Fruit fly (Drosophila melanogaster): ENCODE data around the gene CG42245.

CG42245 gene

DNA sequence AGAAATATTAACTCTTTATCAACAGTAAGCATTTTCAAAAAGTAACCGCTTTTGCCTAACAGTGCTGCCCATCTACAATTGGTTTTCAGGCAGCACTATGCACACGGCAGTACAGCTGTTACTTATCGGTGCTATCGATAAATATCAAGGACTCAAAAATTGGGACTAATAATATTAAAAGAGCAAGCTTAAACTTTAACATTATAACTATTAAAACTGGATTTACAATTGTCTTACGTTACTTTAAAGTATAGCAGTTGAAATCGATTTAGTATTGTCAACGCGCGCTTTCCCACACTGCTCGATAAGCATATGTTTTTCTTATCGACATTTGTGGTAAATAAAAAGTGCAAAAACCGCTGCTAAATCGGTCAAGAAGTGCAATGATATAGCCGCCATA lies at the start of gene CG42245, which contains the start of gene MEP-1:
CG42245 (plus strand) TSS at position 310 of the 400 bp plus-strand sequence.
MEP-1 (plus strand) TSS at position 310 of the 400 bp plus-strand sequence.
- no peak for TF ChIP-seq CG8301 (tag; optimal IDR thresholded peaks at IDR 0.05)
- no peak for TF ChIP-seq fd96Ca (GFP tag; IDR thresholded peaks at IDR 0.05)
- TF ChIP-seq gl (tag; optimal IDR thresholded peaks at IDR 0.05), result no peak
- no peak for TF ChIP-seq CG32121 (GFP tag; IDR thresholded peaks at IDR 0.05)
- TF ChIP-seq CG17806 (tag; optimal IDR thresholded peaks at IDR 0.05), result peak; percentile 25
- no peak for TF ChIP-seq rn (GFP tag; IDR thresholded peaks at IDR 0.05)
- no peak for TF ChIP-seq CG10348 (GFP tag; IDR thresholded peaks at IDR 0.05)
- no peak for TF ChIP-seq Ets98B (GFP tag; IDR thresholded peaks at IDR 0.05)
- no peak for TF ChIP-seq EcR (GFP tag; optimal IDR thresholded peaks at IDR 0.05)
- TF ChIP-seq CG13204 (GFP tag; optimal IDR thresholded peaks at IDR 0.05), result no peak
- TF ChIP-seq CG34367 (tag; optimal IDR thresholded peaks at IDR 0.05), result no peak
- peak; percentile 25 for TF ChIP-seq Snoo (tag; optimal IDR thresholded peaks at IDR 0.05)
- peak; percentile 14 for TF ChIP-seq CG15710 (tag; optimal IDR thresholded peaks at IDR 0.05)
- TF ChIP-seq CG9948 (tag; optimal IDR thresholded peaks at IDR 0.05), result no peak
- peak; percentile 20 for TF ChIP-seq D1 (tag; optimal IDR thresholded peaks at IDR 0.05)
- peak; percentile 20 for TF ChIP-seq CG8159 (tag; optimal IDR thresholded peaks at IDR 0.05)
- TF ChIP-seq Pif1A (GFP tag; optimal IDR thresholded peaks at IDR 0.05), result peak; percentile 67
- TF ChIP-seq CG12605 (GFP tag; IDR thresholded peaks at IDR 0.05), result no peak
- TF ChIP-seq Pif1B (GFP tag; optimal IDR thresholded peaks at IDR 0.05), result peak; percentile 61
- TF ChIP-seq CG14655 (GFP tag; optimal IDR thresholded peaks at IDR 0.05), result no peak
- peak; percentile 45; the same call in 2 of the 3 replicates for TF ChIP-seq CG4496 (GFP tag; IDR thresholded peaks at IDR 0.05)

DNA sequence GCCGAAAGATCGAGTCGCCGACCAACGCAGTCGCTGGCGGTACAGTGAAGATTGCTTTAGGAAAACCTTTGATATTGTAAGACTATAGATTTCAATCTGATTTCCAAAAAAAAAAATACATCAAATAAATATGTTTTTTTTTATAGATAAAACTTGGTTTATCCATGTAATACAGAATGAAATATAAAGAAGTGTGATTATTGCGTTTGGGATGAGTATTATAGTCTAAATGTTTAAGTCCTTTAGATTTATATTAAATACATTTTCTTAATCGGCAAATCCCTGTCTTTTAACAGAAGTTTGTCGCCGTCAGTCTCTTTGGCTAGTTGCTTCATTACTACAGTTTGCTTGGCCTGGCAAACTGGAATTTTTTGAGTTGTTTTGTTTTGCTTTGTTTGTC lies 49.7 kb upstream of the CG42245 start:
- TF ChIP-seq Ets98B (GFP tag; IDR thresholded peaks at IDR 0.05) (no peak; the same call in 1 of the 2 replicates), CG17806 (tag; optimal IDR thresholded peaks at IDR 0.05) (peak; percentile 9), CG12605 (GFP tag; IDR thresholded peaks at IDR 0.05) (no peak), CG32121 (GFP tag; IDR thresholded peaks at IDR 0.05) (peak; percentile 11), fd96Ca (GFP tag; IDR thresholded peaks at IDR 0.05) (no peak), CG10348 (GFP tag; IDR thresholded peaks at IDR 0.05) (no peak; the same call in 1 of the 2 replicates), CG15710 (tag; optimal IDR thresholded peaks at IDR 0.05) (no peak)

DNA sequence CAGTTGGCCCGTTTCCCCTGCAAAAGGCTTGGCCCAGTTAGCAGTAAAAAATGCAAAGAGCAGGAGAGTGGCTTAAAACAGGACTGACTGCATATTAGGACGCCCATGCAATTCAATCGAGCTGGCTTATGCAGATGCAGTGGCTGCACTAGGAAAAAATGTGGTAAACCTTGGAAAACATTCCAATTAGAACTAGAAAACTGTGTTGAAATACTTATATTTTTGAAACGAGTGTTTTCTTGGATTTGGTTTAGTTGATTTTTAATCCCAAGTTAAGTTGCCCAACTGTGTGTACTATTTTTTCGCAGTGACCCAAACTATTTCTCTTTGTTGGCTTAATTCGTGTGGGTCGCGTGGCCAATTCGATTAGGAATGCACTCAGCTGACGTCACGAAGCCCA lies 49.2 kb upstream of the CG42245 start:
- TF ChIP-seq CG10348 (GFP tag; IDR thresholded peaks at IDR 0.05) (0 out of 2 replicates have a peak, but pooled peaks have one; percentile 14), CG8301 (tag; optimal IDR thresholded peaks at IDR 0.05) (peak; percentile 80), rn (GFP tag; IDR thresholded peaks at IDR 0.05) (peak; percentile 30; the same call in 1 of the 2 replicates), CG8159 (tag; optimal IDR thresholded peaks at IDR 0.05) (peak; percentile 32), Ets98B (GFP tag; IDR thresholded peaks at IDR 0.05) (peak; percentile 91), CG34367 (tag; optimal IDR thresholded peaks at IDR 0.05) (peak; percentile 8), D1 (tag; optimal IDR thresholded peaks at IDR 0.05) (no peak), CG32121 (GFP tag; IDR thresholded peaks at IDR 0.05) (peak; percentile 69), CG12605 (GFP tag; IDR thresholded peaks at IDR 0.05) (peak; percentile 78), EcR (GFP tag; optimal IDR thresholded peaks at IDR 0.05) (no peak), fd96Ca (GFP tag; IDR thresholded peaks at IDR 0.05) (peak; percentile 92), CG9948 (tag; optimal IDR thresholded peaks at IDR 0.05) (peak; percentile 41), Pif1A (GFP tag; optimal IDR thresholded peaks at IDR 0.05) (peak; percentile 55), CG15710 (tag; optimal IDR thresholded peaks at IDR 0.05) (no peak), CG14655 (GFP tag; optimal IDR thresholded peaks at IDR 0.05) (peak; percentile 66), CG4496 (GFP tag; IDR thresholded peaks at IDR 0.05) (peak; percentile 89), Pif1B (GFP tag; optimal IDR thresholded peaks at IDR 0.05) (peak; percentile 36), gl (tag; optimal IDR thresholded peaks at IDR 0.05) (no peak), Snoo (tag; optimal IDR thresholded peaks at IDR 0.05) (no peak), CG13204 (GFP tag; optimal IDR thresholded peaks at IDR 0.05) (no peak), CG17806 (tag; optimal IDR thresholded peaks at IDR 0.05) (peak; percentile 43)

DNA sequence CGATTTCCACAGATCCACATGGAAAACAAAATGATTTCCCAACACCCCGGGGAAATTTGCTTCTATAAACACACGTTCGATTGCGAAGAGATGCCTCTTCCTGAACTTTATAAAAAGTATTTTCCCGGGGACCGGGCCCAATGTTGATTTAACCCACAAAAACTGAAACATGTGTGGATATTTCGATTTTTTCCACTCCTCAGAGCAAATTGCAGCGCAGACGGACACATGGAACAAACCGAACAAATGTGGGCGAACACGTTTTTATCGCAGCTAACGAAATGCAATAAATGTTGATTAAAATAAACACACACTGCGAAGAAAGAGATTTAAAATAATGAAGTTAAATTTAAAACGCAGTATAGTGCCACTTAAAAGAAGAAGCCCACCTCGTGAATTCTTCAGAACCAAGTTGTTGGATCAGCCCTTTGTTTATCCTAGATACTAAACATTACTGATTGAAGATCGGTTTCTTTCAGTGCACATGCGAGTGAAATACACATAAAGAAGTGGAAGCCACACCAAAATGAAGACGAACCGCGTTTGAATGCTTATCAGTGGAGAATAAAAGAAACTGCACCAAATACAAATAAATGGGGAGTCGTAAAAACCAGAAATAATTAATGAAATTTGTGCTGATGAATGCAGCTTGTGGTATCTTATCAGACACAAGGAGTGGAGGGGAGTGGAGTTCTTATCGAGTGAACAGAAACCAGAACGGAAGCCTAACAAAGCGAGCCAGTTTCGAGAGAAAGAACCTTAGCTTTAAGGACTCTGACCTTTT lies 48.6 kb upstream of the CG42245 start:
- TF ChIP-seq Ets98B (GFP tag; IDR thresholded peaks at IDR 0.05), result peak; percentile 85
- TF ChIP-seq CG13204 (GFP tag; optimal IDR thresholded peaks at IDR 0.05), result no peak
- peak; percentile 92 for TF ChIP-seq fd96Ca (GFP tag; IDR thresholded peaks at IDR 0.05)
- TF ChIP-seq CG9948 (tag; optimal IDR thresholded peaks at IDR 0.05), result peak; percentile 60
- peak; percentile 0 for TF ChIP-seq D1 (tag; optimal IDR thresholded peaks at IDR 0.05)
- peak; percentile 72 for TF ChIP-seq CG15710 (tag; optimal IDR thresholded peaks at IDR 0.05)
- TF ChIP-seq rn (GFP tag; IDR thresholded peaks at IDR 0.05), result peak; percentile 75
- TF ChIP-seq CG32121 (GFP tag; IDR thresholded peaks at IDR 0.05), result peak; percentile 85
- peak; percentile 66 for TF ChIP-seq CG8301 (tag; optimal IDR thresholded peaks at IDR 0.05)
- TF ChIP-seq CG17806 (tag; optimal IDR thresholded peaks at IDR 0.05), result peak; percentile 77
- TF ChIP-seq EcR (GFP tag; optimal IDR thresholded peaks at IDR 0.05), result no peak
- TF ChIP-seq CG10348 (GFP tag; IDR thresholded peaks at IDR 0.05), result no peak
- peak; percentile 79 for TF ChIP-seq Pif1A (GFP tag; optimal IDR thresholded peaks at IDR 0.05)
- TF ChIP-seq Pif1B (GFP tag; optimal IDR thresholded peaks at IDR 0.05), result peak; percentile 75
- peak; percentile 32 for TF ChIP-seq gl (tag; optimal IDR thresholded peaks at IDR 0.05)
- peak; percentile 45 for TF ChIP-seq CG12605 (GFP tag; IDR thresholded peaks at IDR 0.05)
- TF ChIP-seq Snoo (tag; optimal IDR thresholded peaks at IDR 0.05), result peak; percentile 83
- peak; percentile 44 for TF ChIP-seq CG34367 (tag; optimal IDR thresholded peaks at IDR 0.05)
- peak; percentile 76 for TF ChIP-seq CG8159 (tag; optimal IDR thresholded peaks at IDR 0.05)
- TF ChIP-seq CG14655 (GFP tag; optimal IDR thresholded peaks at IDR 0.05), result peak; percentile 71
- peak; percentile 94 for TF ChIP-seq CG4496 (GFP tag; IDR thresholded peaks at IDR 0.05)

DNA sequence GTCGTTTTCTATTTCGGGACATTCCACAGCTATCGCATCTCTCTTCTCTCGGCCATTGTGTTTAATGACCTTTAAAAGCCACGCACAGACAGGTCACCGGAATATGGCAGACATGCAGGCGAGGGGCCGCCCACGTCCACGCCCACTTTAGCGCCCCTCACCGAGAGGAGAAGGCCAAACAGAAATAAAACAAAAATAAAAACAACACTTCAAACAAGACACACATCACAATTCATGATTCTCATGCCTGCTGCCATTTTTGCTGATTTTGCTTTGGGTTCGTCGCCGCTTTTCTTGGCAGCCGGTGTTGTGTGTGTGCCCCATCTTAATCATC lies 48.0 kb upstream of the CG42245 start:
- TF ChIP-seq CG13204 (GFP tag; optimal IDR thresholded peaks at IDR 0.05), result no peak
- TF ChIP-seq CG8301 (tag; optimal IDR thresholded peaks at IDR 0.05), result no peak
- TF ChIP-seq Pif1B (GFP tag; optimal IDR thresholded peaks at IDR 0.05), result no peak
- TF ChIP-seq CG32121 (GFP tag; IDR thresholded peaks at IDR 0.05), result peak; percentile 9; the same call in 1 of the 2 replicates
- no peak for TF ChIP-seq gl (tag; optimal IDR thresholded peaks at IDR 0.05)
- peak; percentile 79 for TF ChIP-seq EcR (GFP tag; optimal IDR thresholded peaks at IDR 0.05)
- TF ChIP-seq Snoo (tag; optimal IDR thresholded peaks at IDR 0.05), result no peak
- no peak for TF ChIP-seq CG9948 (tag; optimal IDR thresholded peaks at IDR 0.05)

Data from whole organism, pupa.